Worm (Caenorhabditis elegans) whole organism, late embryonic: ENCODE data around the gene C54C6.4.
A peak's percentile ranks its signal among the peaks of the same experiment; 100 is the strongest.

ENCODE experiments used
- F13H6.1 ChIP-seq: sonication (generic microtip); optimal IDR thresholded peaks from 2 replicates; lab custom pipeline; 2016; ENCODE audit warnings: missing genetic modification characterization, missing compliant biosample characterization
- T23F11.4 ChIP-seq: fragments of 200-800 bp; sonication (Bioruptor generic); optimal IDR thresholded peaks from 2 replicates; lab custom pipeline; 2018; ENCODE audit warnings: mild to moderate bottlenecking, missing genetic modification characterization, missing compliant biosample characterization
- ahr-1 ChIP-seq: sonication (generic microtip); optimal IDR thresholded peaks from 2 replicates; lab custom pipeline; 2016; ENCODE audit warnings: missing genetic modification characterization, missing compliant biosample characterization
- ceh-14 ChIP-seq: sonication (generic microtip); optimal IDR thresholded peaks from 2 replicates; lab custom pipeline; 2016; ENCODE audit warnings: missing genotype, missing genetic modification characterization, missing compliant biosample characterization
- ceh-18 ChIP-seq: sonication (generic microtip); optimal IDR thresholded peaks from 2 replicates; lab custom pipeline; 2016; ENCODE audit warnings: missing genetic modification characterization, missing compliant biosample characterization
- ceh-2 ChIP-seq: sonication (generic microtip); optimal IDR thresholded peaks from 2 replicates; lab custom pipeline; 2016; ENCODE audit warnings: missing genotype, missing genetic modification characterization, missing compliant biosample characterization
- ceh-24 ChIP-seq: sonication (generic microtip); optimal IDR thresholded peaks from 2 replicates; lab custom pipeline; 2016; ENCODE audit warnings: mild to moderate bottlenecking, missing genetic modification characterization, missing compliant biosample characterization
- ceh-30 ChIP-seq: fragments of 150-350 bp; optimal IDR thresholded peaks from 2 replicates; lab custom pipeline; 2014; ENCODE audit warnings: missing biosample characterization, missing genetic modification characterization
- ceh-31 ChIP-seq: sonication (generic microtip); optimal IDR thresholded peaks from 2 replicates; lab custom pipeline; 2016; ENCODE audit warnings: missing genetic modification characterization, missing compliant biosample characterization
- ceh-34 ChIP-seq: sonication (generic microtip); optimal IDR thresholded peaks from 2 replicates; lab custom pipeline; 2016; ENCODE audit warnings: mild to moderate bottlenecking, missing genetic modification characterization, missing compliant biosample characterization
- ceh-45 ChIP-seq: fragments of 200-800 bp; sonication (Bioruptor generic); IDR thresholded peaks from 2 replicates; pipeline ENCODE4 v1.3.6; 2022; ENCODE audit warnings: missing genetic modification reagents, missing genetic modification characterization, missing compliant biosample characterization
- ceh-48 ChIP-seq: sonication (generic microtip); optimal IDR thresholded peaks from 2 replicates; lab custom pipeline; 2016; ENCODE audit warnings: missing genetic modification characterization, inconsistent platforms, missing compliant biosample characterization
- ceh-6 ChIP-seq: fragments of 200-800 bp; sonication (Bioruptor generic); optimal IDR thresholded peaks from 2 replicates; lab custom pipeline; 2018; ENCODE audit warnings: mild to moderate bottlenecking, missing genetic modification characterization, missing compliant biosample characterization
- che-1 ChIP-seq: sonication (generic microtip); optimal IDR thresholded peaks from 2 replicates; lab custom pipeline; 2016; ENCODE audit warnings: mild to moderate bottlenecking, missing genetic modification characterization, missing compliant biosample characterization
- dve-1 ChIP-seq: sonication (generic microtip); optimal IDR thresholded peaks from 2 replicates; lab custom pipeline; 2017; ENCODE audit warnings: antibody characterized with exemption, mild to moderate bottlenecking, missing genetic modification characterization, missing compliant biosample characterization
- hlh-13 ChIP-seq: fragments of 200-800 bp; sonication (Bioruptor generic); optimal IDR thresholded peaks from 2 replicates; lab custom pipeline; 2018; ENCODE audit warnings: mild to moderate bottlenecking, missing genetic modification characterization, missing compliant biosample characterization
- hlh-30 ChIP-seq: sonication (generic microtip); optimal IDR thresholded peaks from 2 replicates; lab custom pipeline; 2017; ENCODE audit warnings: antibody characterized with exemption, missing genetic modification characterization, missing compliant biosample characterization; ENCODE audit not compliant: insufficient read depth
- hlh-6 ChIP-seq: sonication (generic microtip); optimal IDR thresholded peaks from 2 replicates; lab custom pipeline; 2016; ENCODE audit warnings: missing genotype, missing genetic modification characterization, missing compliant biosample characterization
- lim-6 ChIP-seq: sonication (generic microtip); optimal IDR thresholded peaks from 2 replicates; lab custom pipeline; 2016; ENCODE audit warnings: missing genetic modification characterization, missing compliant biosample characterization
- madf-2 ChIP-seq: sonication (generic microtip); optimal IDR thresholded peaks from 2 replicates; lab custom pipeline; 2017; ENCODE audit warnings: missing genetic modification characterization, missing compliant biosample characterization
- nfya-1 ChIP-seq: sonication (generic microtip); optimal IDR thresholded peaks from 2 replicates; lab custom pipeline; 2017; ENCODE audit warnings: missing genetic modification characterization, mild to moderate bottlenecking, missing compliant biosample characterization, antibody characterized with exemption, moderate library complexity
- nhr-232 ChIP-seq: sonication (generic microtip); optimal IDR thresholded peaks from 2 replicates; lab custom pipeline; 2016; ENCODE audit warnings: missing genetic modification characterization, missing compliant biosample characterization
- npax-4 ChIP-seq: sonication (generic microtip); optimal IDR thresholded peaks from 2 replicates; lab custom pipeline; 2016; ENCODE audit warnings: missing genetic modification characterization, missing compliant biosample characterization
- pax-1 ChIP-seq: fragments of 150-350 bp; optimal IDR thresholded peaks from 2 replicates; lab custom pipeline; 2014; ENCODE audit warnings: missing biosample characterization, missing genetic modification characterization
- pqm-1 ChIP-seq: sonication (generic microtip); optimal IDR thresholded peaks from 2 replicates; lab custom pipeline; 2016; ENCODE audit warnings: missing genetic modification characterization, missing compliant biosample characterization
- rnt-1 ChIP-seq: sonication (generic microtip); optimal IDR thresholded peaks from 2 replicates; lab custom pipeline; 2016; ENCODE audit warnings: missing genetic modification characterization, missing compliant biosample characterization
- sdc-2 ChIP-seq: sonication (generic microtip); optimal IDR thresholded peaks from 2 replicates; lab custom pipeline; 2016; ENCODE audit warnings: missing genotype, missing genetic modification characterization, missing compliant biosample characterization
- sox-4 ChIP-seq: sonication (generic microtip); optimal IDR thresholded peaks from 2 replicates; lab custom pipeline; 2017; ENCODE audit warnings: mild to moderate bottlenecking, missing genetic modification characterization, inconsistent platforms, missing compliant biosample characterization
- tbx-2 ChIP-seq: sonication (generic microtip); optimal IDR thresholded peaks from 2 replicates; lab custom pipeline; 2016; ENCODE audit warnings: missing genetic modification characterization, missing compliant biosample characterization
- tbx-7 ChIP-seq: sonication (generic microtip); optimal IDR thresholded peaks from 2 replicates; lab custom pipeline; 2016; ENCODE audit warnings: missing genotype, missing genetic modification characterization, missing compliant biosample characterization
- ttx-3 ChIP-seq: sonication (generic microtip); optimal IDR thresholded peaks from 2 replicates; lab custom pipeline; 2016; ENCODE audit warnings: missing genetic modification reagents, missing genetic modification characterization, missing compliant biosample characterization
- unc-3 ChIP-seq, 2 experiments: fragments of 200-800 bp in 1 of 2; sonication (Bioruptor generic) in 1 of 2; sonication (generic microtip) in 1 of 2; conservative IDR thresholded peaks in 1 of 2; optimal IDR thresholded peaks in 1 of 2; 2 replicates each; pipeline versions ENCODE4 v1.3.6 to Lab custom; 2016 to 2022; ENCODE audit warnings: missing compliant biosample characterization in 2 of 2, missing genetic modification characterization in 2 of 2, missing genetic modification reagents in 1 of 2
- unc-42 ChIP-seq: sonication (generic microtip); optimal IDR thresholded peaks from 2 replicates; lab custom pipeline; 2016; ENCODE audit warnings: missing genotype, missing genetic modification characterization, missing compliant biosample characterization
- unc-55 ChIP-seq: sonication (generic microtip); optimal IDR thresholded peaks from 2 replicates; lab custom pipeline; 2017; ENCODE audit warnings: missing biosample characterization, missing genetic modification reagents, missing genetic modification characterization
- unc-86 ChIP-seq: sonication (generic microtip); optimal IDR thresholded peaks from 2 replicates; lab custom pipeline; 2016; ENCODE audit warnings: missing genetic modification characterization, missing compliant biosample characterization
- ztf-16 ChIP-seq: sonication (generic microtip); optimal IDR thresholded peaks from 2 replicates; lab custom pipeline; 2017; ENCODE audit warnings: missing genetic modification characterization, missing compliant biosample characterization

Gene C54C6.4

ce11 chrIII:3553349-3553748 is at the start of gene C54C6.4:
Gene C54C6.4 (plus strand): TSS chrIII:3553649.
- TF ChIP-seq che-1 = no peak
- TF ChIP-seq hlh-13 (GFP tag; lab: Kevin White, UChicago) = no peak
- no peak for TF ChIP-seq tbx-2 (tag; lab: Kevin White, UChicago)
- TF ChIP-seq sox-4 (tag; lab: Kevin White, UChicago) = no peak

- no peak for TF ChIP-seq nhr-232 (tag; lab: Kevin White, UChicago)
- TF ChIP-seq hlh-6 (tag; lab: Kevin White, UChicago) = no peak
Observed at ce11 chrIII:3504239-3504638, 49.2 kb upstream of the C54C6.4 start.

- peak; percentile 86 for TF ChIP-seq nfya-1
- peak; percentile 21 for TF ChIP-seq pqm-1 (tag; lab: Kevin White, UChicago)
- peak; percentile 5 for TF ChIP-seq ceh-48
- no peak for TF ChIP-seq sdc-2 (tag; lab: Kevin White, UChicago)
- TF ChIP-seq rnt-1 (tag; lab: Kevin White, UChicago) = peak; percentile 3
- peak; percentile 13 for TF ChIP-seq ttx-3 (tag; lab: Kevin White, UChicago)
- TF ChIP-seq unc-42 = peak; percentile 65
- no peak for TF ChIP-seq F13H6.1 (tag; lab: Kevin White, UChicago)
- TF ChIP-seq ceh-34 = peak; percentile 42
- TF ChIP-seq hlh-30 (tag; lab: Kevin White, UChicago) = peak; percentile 48
- TF ChIP-seq dve-1 (tag; lab: Kevin White, UChicago) = peak; percentile 15
- peak; percentile 67 for TF ChIP-seq ceh-18
- TF ChIP-seq nhr-232 (tag; lab: Kevin White, UChicago) = no peak
- TF ChIP-seq ceh-30 (tag; lab: Kevin White, UChicago) = peak; percentile 54
- TF ChIP-seq sox-4 (tag; lab: Kevin White, UChicago) = no peak
- no peak for TF ChIP-seq npax-4
- peak; percentile 44 for TF ChIP-seq ceh-2
- peak; percentile 19 for TF ChIP-seq unc-86 (tag; lab: Kevin White, UChicago)
- TF ChIP-seq unc-55 (GFP tag; lab: Kevin White, UChicago) = peak; percentile 54
- TF ChIP-seq ceh-24 (tag; lab: Kevin White, UChicago) = peak; percentile 38
- peak; percentile 35 for TF ChIP-seq madf-2
- no peak for TF ChIP-seq ceh-45
- peak; percentile 52 for TF ChIP-seq ztf-16 (tag; lab: Kevin White, UChicago)
- TF ChIP-seq pax-1 (tag; lab: Kevin White, UChicago) = peak; percentile 67
- peak; percentile 75 for TF ChIP-seq tbx-2 (tag; lab: Kevin White, UChicago)
- no peak for TF ChIP-seq tbx-7
- TF ChIP-seq unc-3 (GFP tag; conservative IDR thresholded peaks at IDR 0.05; lab: Robert Waterston, UW) = 0 out of 2 replicates have a peak, but pooled peaks have one; percentile 10
- TF ChIP-seq unc-3 (tag; optimal IDR thresholded peaks at IDR 0.05; lab: Kevin White, UChicago) = no peak
- no peak for TF ChIP-seq ahr-1 (tag; lab: Kevin White, UChicago)
- peak; percentile 32 for TF ChIP-seq ceh-14
- TF ChIP-seq ceh-31 (tag; lab: Kevin White, UChicago) = peak; percentile 60
- TF ChIP-seq T23F11.4 (GFP tag; lab: Kevin White, UChicago) = no peak
- TF ChIP-seq, all 69 proteins: peak for 22
Observed at ce11 chrIII:3505051-3505548, 48.3 kb upstream of the C54C6.4 start, which contains the start of gene lias-1. Gene lias-1 (minus strand): TSS chrIII:3505101.

ce11 chrIII:3509908-3510307 is 43.5 kb upstream of the C54C6.4 start, which contains the start of the genes M01F1.4 and mrpl-35:
Gene M01F1.4 (minus strand): TSS chrIII:3510033.
Gene mrpl-35 (plus strand): TSS chrIII:3510237.
- TF ChIP-seq ceh-6 (GFP tag; lab: Kevin White, UChicago) (no peak), ceh-14 (no peak), tbx-2 (tag; lab: Kevin White, UChicago) (no peak), unc-42 (peak; percentile 35), lim-6 (tag; lab: Kevin White, UChicago) (no peak), unc-86 (tag; lab: Kevin White, UChicago) (no peak)
